Fruit fly (Drosophila melanogaster) whole organism, wandering third instar larva: ENCODE results near the gene CG14270.

ENCODE experiments used
- Abd-B ChIP-seq: fragments of >200 bp; optimal IDR thresholded peaks from 2 replicates; lab custom pipeline; 2017; ENCODE audit warnings: missing biosample characterization, missing genetic modification characterization
- CG32264 ChIP-seq: fragments of 200-800 bp; sonication (Bioruptor generic); optimal IDR thresholded peaks from 2 replicates; lab custom pipeline; 2016; ENCODE audit warnings: missing biosample characterization, missing genetic modification characterization
- CG9705 ChIP-seq: fragments of 200-800 bp; sonication (Bioruptor generic); optimal IDR thresholded peaks from 2 replicates; lab custom pipeline; 2018; ENCODE audit warnings: missing biosample characterization, mild to moderate bottlenecking, missing genetic modification characterization
- CrebA ChIP-seq: fragments of 200-800 bp; sonication (Bioruptor generic); optimal IDR thresholded peaks from 2 replicates; lab custom pipeline; 2016; ENCODE audit warnings: missing biosample characterization, mild to moderate bottlenecking, missing genetic modification characterization, borderline replicate concordance
- Dif ChIP-seq: fragments of 200-275, 200-300 bp; sonication (Bioruptor generic); optimal IDR thresholded peaks from 2 replicates; lab custom pipeline; 2018; ENCODE audit warnings: missing biosample characterization, missing genetic modification characterization; ENCODE audit not compliant: partially characterized antibody
- GATAd ChIP-seq: sonication (Bioruptor generic); optimal IDR thresholded peaks from 2 replicates; lab custom pipeline; 2016; ENCODE audit warnings: missing biosample characterization, missing genetic modification characterization
- Hnf4 ChIP-seq: fragments of 200-800 bp; sonication (Bioruptor generic); optimal IDR thresholded peaks from 2 replicates; lab custom pipeline; 2016; ENCODE audit warnings: missing biosample characterization, mild to moderate bottlenecking, missing genetic modification characterization
- Hr78 ChIP-seq: fragments of >200 bp; optimal IDR thresholded peaks from 2 replicates; lab custom pipeline; 2017; ENCODE audit warnings: missing biosample characterization, missing genetic modification characterization
- Jra ChIP-seq: sonication (Bioruptor generic); optimal IDR thresholded peaks from 2 replicates; lab custom pipeline; 2016; ENCODE audit warnings: missing biosample characterization, missing genetic modification characterization
- Myc ChIP-seq: fragments of >200 bp; optimal IDR thresholded peaks from 2 replicates; lab custom pipeline; 2017
- OdsH ChIP-seq: fragments of 200-800 bp; sonication (Bioruptor generic); optimal IDR thresholded peaks from 2 replicates; lab custom pipeline; 2016; ENCODE audit warnings: missing biosample characterization, mild to moderate bottlenecking, missing genetic modification characterization
- Rel ChIP-seq, 2 experiments: fragments of 200-800 bp; sonication (Bioruptor generic) in 1 of 2; optimal IDR thresholded peaks; 2 replicates in 1 of 2; 3 replicates in 1 of 2; lab custom pipeline; 2016 to 2019; ENCODE audit warnings: mild to moderate bottlenecking in 2 of 2, missing biosample characterization in 2 of 2, missing genetic modification characterization in 2 of 2, moderate library complexity in 1 of 2
- br ChIP-seq: fragments of 200-800 bp; sonication (Bioruptor generic); optimal IDR thresholded peaks from 2 replicates; lab custom pipeline; 2016; ENCODE audit warnings: missing biosample characterization, missing genetic modification characterization
- brk ChIP-seq: fragments of 200-800 bp; sonication (Bioruptor generic); optimal IDR thresholded peaks from 2 replicates; lab custom pipeline; 2016; ENCODE audit warnings: missing biosample characterization, mild to moderate bottlenecking, missing genetic modification characterization
- dl ChIP-seq, 2 experiments: fragments of 175-275, 200-275 bp in 1 of 2; fragments of 200-275 bp in 1 of 2; sonication (Bioruptor generic); optimal IDR thresholded peaks; lab custom pipeline; 2018; ENCODE audit warnings: mild to moderate bottlenecking in 2 of 2, missing biosample characterization in 2 of 2, missing genetic modification characterization in 2 of 2, moderate library complexity in 2 of 2; ENCODE audit not compliant: partially characterized antibody in 2 of 2, insufficient read depth in 1 of 2
- dmrt93B ChIP-seq: fragments of 200-800 bp; sonication (Bioruptor generic); optimal IDR thresholded peaks from 2 replicates; lab custom pipeline; 2018; ENCODE audit warnings: missing biosample characterization, mild to moderate bottlenecking, missing genetic modification characterization
- ey ChIP-seq: fragments of 200-800 bp; sonication (Bioruptor generic); optimal IDR thresholded peaks from 2 replicates; lab custom pipeline; 2016; ENCODE audit warnings: missing biosample characterization, missing genetic modification characterization
- foxo ChIP-seq, 2 experiments: fragments of 200-800 bp; sonication (Bioruptor generic); optimal IDR thresholded peaks; 2 replicates in 1 of 2; 3 replicates in 1 of 2; lab custom pipeline; 2016 to 2017; ENCODE audit warnings: missing biosample characterization in 2 of 2, missing genetic modification characterization in 2 of 2
- fru ChIP-seq: fragments of 200-800 bp; sonication (Bioruptor generic); optimal IDR thresholded peaks from 3 replicates; lab custom pipeline; 2016; ENCODE audit warnings: missing biosample characterization, mild to moderate bottlenecking, missing genetic modification characterization
- h ChIP-seq: fragments of 200-800 bp; sonication (Bioruptor generic); optimal IDR thresholded peaks from 3 replicates; lab custom pipeline; 2016; ENCODE audit warnings: missing biosample characterization, mild to moderate bottlenecking, missing genetic modification characterization
- jim ChIP-seq: fragments of 175-275, 200-325 bp; sonication (Bioruptor generic); optimal IDR thresholded peaks from 2 replicates; lab custom pipeline; 2016; ENCODE audit warnings: missing biosample characterization, mild to moderate bottlenecking, missing genetic modification characterization
- lola ChIP-seq: fragments of >200 bp; optimal IDR thresholded peaks from 2 replicates; lab custom pipeline; 2017; ENCODE audit warnings: missing biosample characterization, missing genetic modification characterization
- pan ChIP-seq: fragments of >200 bp; optimal IDR thresholded peaks from 2 replicates; lab custom pipeline; 2017
- psq ChIP-seq: fragments of 200-800 bp; sonication (Bioruptor generic); optimal IDR thresholded peaks from 3 replicates; lab custom pipeline; 2017; ENCODE audit warnings: missing biosample characterization, mild to moderate bottlenecking, missing genetic modification characterization, moderate library complexity
- rgr ChIP-seq: fragments of 200-800 bp; sonication (Bioruptor generic); optimal IDR thresholded peaks from 3 replicates; lab custom pipeline; 2016; ENCODE audit warnings: missing biosample characterization, mild to moderate bottlenecking, missing genetic modification characterization
- sage ChIP-seq: fragments of 200-800 bp; sonication (Bioruptor generic); optimal IDR thresholded peaks from 2 replicates; lab custom pipeline; 2016; ENCODE audit warnings: missing biosample characterization, mild to moderate bottlenecking, missing genetic modification characterization
- sv ChIP-seq: fragments of 200-800 bp; sonication (Bioruptor generic); optimal IDR thresholded peaks from 3 replicates; lab custom pipeline; 2016; ENCODE audit warnings: missing biosample characterization, missing genetic modification characterization
- usp ChIP-seq: fragments of >200 bp; optimal IDR thresholded peaks from 2 replicates; lab custom pipeline; 2017; ENCODE audit warnings: missing biosample characterization, missing genetic modification characterization
- woc ChIP-seq: sonication (Bioruptor generic); optimal IDR thresholded peaks from 2 replicates; lab custom pipeline; 2016; ENCODE audit warnings: missing biosample characterization, mild to moderate bottlenecking, missing genetic modification characterization

CG14270 gene

dm6 chrX:3453038-3453819, 31.9 kb downstream of the CG14270 start:
- TF ChIP-seq CG32264 (GFP tag; lab: Kevin White, UChicago) (no peak), Abd-B (GFP tag; lab: Kevin White, UChicago) (no peak), h (no peak), pan (lab: Kevin White, UChicago) (no peak), Hnf4 (GFP tag; lab: Kevin White, UChicago) (no peak), fru (GFP tag; lab: Kevin White, UChicago) (no peak), lola (GFP tag; lab: Kevin White, UChicago) (no peak), dmrt93B (GFP tag; lab: Kevin White, UChicago) (no peak), psq (GFP tag; lab: Kevin White, UChicago) (no peak), Hr78 (GFP tag; lab: Kevin White, UChicago) (no peak), dl (GFP tag; optimal IDR thresholded peaks at IDR 0.05; lab: Kevin White, UChicago; ENCODE audit: insufficient read depth in 1 of 2, partially characterized antibody in 2 of 2) (no peak), usp (GFP tag; lab: Kevin White, UChicago) (no peak)

- TF ChIP-seq jim (GFP tag; lab: Kevin White, UChicago) (no peak), brk (GFP tag; lab: Kevin White, UChicago) (no peak), CrebA (GFP tag; lab: Kevin White, UChicago) (no peak), ey (GFP tag; lab: Kevin White, UChicago) (no peak), CG9705 (GFP tag; lab: Kevin White, UChicago) (no peak), Rel (GFP tag; optimal IDR thresholded peaks at IDR 0.05; lab: Kevin White, UChicago) (no peak), Rel (tag; optimal IDR thresholded peaks at IDR 0.05; lab: Kevin White, UChicago) (no peak), Myc (lab: Kevin White, UChicago) (no peak), Jra (GFP tag; lab: Kevin White, UChicago) (no peak), Hnf4 (GFP tag; lab: Kevin White, UChicago) (no peak), GATAd (GFP tag; lab: Kevin White, UChicago) (no peak), rgr (GFP tag; lab: Kevin White, UChicago) (no peak), foxo (GFP tag; optimal IDR thresholded peaks at IDR 0.05; lab: Kevin White, UChicago) (no peak), CG32264 (GFP tag; lab: Kevin White, UChicago) (no peak), woc (no peak), sv (GFP tag; lab: Kevin White, UChicago) (no peak), br (GFP tag; lab: Kevin White, UChicago) (no peak), lola (GFP tag; lab: Kevin White, UChicago) (no peak), sage (GFP tag; lab: Kevin White, UChicago) (no peak)
- TF ChIP-seq, all 38 proteins: peak for 0
Measured at dm6 chrX:3451916-3452315, 33.3 kb downstream of the CG14270 start.

DNA sequence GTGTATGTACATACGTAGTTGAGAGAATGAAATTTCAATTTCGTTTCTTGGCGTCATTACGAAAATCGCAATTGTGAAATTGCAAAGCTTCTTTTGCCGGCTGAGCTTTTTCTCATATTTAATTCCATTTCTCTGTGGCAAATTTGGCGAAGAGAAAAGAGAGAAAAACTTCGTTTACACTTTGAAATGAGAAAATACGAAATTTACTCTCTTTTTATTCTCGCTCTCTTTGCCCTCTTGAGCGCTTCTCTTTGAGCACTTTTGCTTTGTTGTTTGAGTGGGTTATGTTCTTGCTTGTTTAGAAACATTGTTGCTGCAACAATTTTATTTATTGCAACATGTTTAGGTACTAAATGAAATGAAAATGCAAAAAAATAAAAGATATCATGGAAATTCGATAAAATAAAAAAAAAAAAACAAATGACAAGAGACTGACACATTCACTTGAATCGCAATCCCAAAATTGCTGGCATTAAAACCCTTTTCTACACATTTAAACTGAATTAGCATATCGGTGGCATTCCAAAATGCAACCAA, 33.9 kb downstream of the CG14270 start:
- TF ChIP-seq brk (GFP tag; lab: Kevin White, UChicago) (peak; percentile 22), dl (GFP tag; optimal IDR thresholded peaks at IDR 0.05; lab: Kevin White, UChicago; ENCODE audit: insufficient read depth in 1 of 2, partially characterized antibody in 2 of 2) (peak; percentile 4 to 42), sage (GFP tag; lab: Kevin White, UChicago) (peak; percentile 75), Dif (GFP tag; lab: Kevin White, UChicago) (peak; percentile 50), OdsH (GFP tag; lab: Kevin White, UChicago) (no peak), CrebA (GFP tag; lab: Kevin White, UChicago) (peak; percentile 70), lola (GFP tag; lab: Kevin White, UChicago) (no peak)

- no peak for TF ChIP-seq woc
- no peak for TF ChIP-seq Hnf4 (GFP tag; lab: Kevin White, UChicago)
- TF ChIP-seq GATAd (GFP tag; lab: Kevin White, UChicago), result no peak
Measured at dm6 chrX:3448893-3449394, 36.2 kb downstream of the CG14270 start, which contains the start of gene CG12535. CG12535 (minus strand) TSS chrX:3448943.
